Fruit fly (Drosophila melanogaster) whole organism, embryonic: ENCODE results near the gene Wdr59.

Source experiments
- Asciz ChIP-seq: fragments of 200-800 bp; sonication (Bioruptor generic); optimal IDR thresholded peaks from 2 replicates; lab custom pipeline; 2017; ENCODE audit warnings: missing biosample characterization, mild to moderate bottlenecking, missing genetic modification characterization, missing genetic modification reagents
- B-H1 ChIP-seq: fragments of 200-800 bp; sonication (Bioruptor generic); IDR thresholded peaks from 3 replicates; pipeline ENCODE4 v1.3.6; 2022; ENCODE audit warnings: missing biosample characterization, missing genetic modification characterization
- Bteb2 ChIP-seq: fragments of 200-800 bp; sonication (Bioruptor generic); optimal IDR thresholded peaks from 2 replicates; lab custom pipeline; 2016; ENCODE audit warnings: missing biosample characterization, missing genetic modification characterization
- CG10209 ChIP-seq: fragments of 200-800 bp; sonication (Bioruptor generic); optimal IDR thresholded peaks from 3 replicates; lab custom pipeline; 2017; ENCODE audit warnings: missing biosample characterization, mild to moderate bottlenecking, missing genetic modification characterization, missing genetic modification reagents
- CG1024 ChIP-seq: fragments of 200-800 bp; sonication (Bioruptor generic); IDR thresholded peaks from 2 replicates; pipeline ENCODE4 v1.3.6; 2022; ENCODE audit warnings: missing biosample characterization, missing genetic modification characterization
- CG12299 ChIP-seq: fragments of 200-800 bp; sonication (Bioruptor generic); optimal IDR thresholded peaks from 2 replicates; lab custom pipeline; 2018; ENCODE audit warnings: missing biosample characterization, mild to moderate bottlenecking, missing genetic modification characterization
- CG13296 ChIP-seq: fragments of 200-800 bp; sonication (Bioruptor generic); optimal IDR thresholded peaks from 3 replicates; lab custom pipeline; 2018; ENCODE audit warnings: missing biosample characterization, mild to moderate bottlenecking, missing genetic modification characterization
- CG13775 ChIP-seq: fragments of 200-800 bp; sonication (Bioruptor generic); optimal IDR thresholded peaks from 3 replicates; lab custom pipeline; 2017; ENCODE audit warnings: missing biosample characterization, mild to moderate bottlenecking, missing genetic modification characterization
- CG15011 ChIP-seq: fragments of 200-800 bp; sonication (Bioruptor generic); optimal IDR thresholded peaks from 3 replicates; lab custom pipeline; 2018; ENCODE audit warnings: missing biosample characterization, mild to moderate bottlenecking, missing genetic modification characterization
- CG16815 ChIP-seq: fragments of 200-800 bp; sonication (Bioruptor generic); optimal IDR thresholded peaks from 3 replicates; lab custom pipeline; 2017; ENCODE audit warnings: missing biosample characterization, mild to moderate bottlenecking, missing genetic modification characterization
- CG16863 ChIP-seq: fragments of 200-800 bp; sonication (Bioruptor generic); optimal IDR thresholded peaks from 3 replicates; lab custom pipeline; 2016; ENCODE audit warnings: missing biosample characterization, missing genetic modification characterization
- CG18476 ChIP-seq: fragments of 200-800 bp; sonication (Bioruptor generic); optimal IDR thresholded peaks from 2 replicates; lab custom pipeline; 2016; ENCODE audit warnings: missing biosample characterization, mild to moderate bottlenecking, missing genetic modification characterization
- CG2116 ChIP-seq: fragments of 200-800 bp; sonication (Bioruptor generic); optimal IDR thresholded peaks from 3 replicates; lab custom pipeline; 2018; ENCODE audit warnings: missing biosample characterization, mild to moderate bottlenecking, missing genetic modification characterization
- CG3847 ChIP-seq: fragments of 200-800 bp; sonication (Bioruptor generic); IDR thresholded peaks from 2 replicates; pipeline ENCODE4 v1.3.6; 2022; ENCODE audit warnings: missing biosample characterization, missing genetic modification characterization
- CG4404 ChIP-seq: fragments of 200-800 bp; sonication (Bioruptor generic); IDR thresholded peaks from 2 replicates; pipeline ENCODE4 v1.3.6; 2022; ENCODE audit warnings: missing biosample characterization, missing genetic modification characterization
- CG4707 ChIP-seq: fragments of 200-800 bp; sonication (Bioruptor generic); optimal IDR thresholded peaks from 2 replicates; lab custom pipeline; 2018; ENCODE audit warnings: missing biosample characterization, mild to moderate bottlenecking, missing genetic modification characterization, moderate library complexity
- CG6654 ChIP-seq: fragments of 200-800 bp; sonication (Bioruptor generic); optimal IDR thresholded peaks from 2 replicates; lab custom pipeline; 2017; ENCODE audit warnings: missing biosample characterization, mild to moderate bottlenecking, missing genetic modification characterization
- CG7556 ChIP-seq: fragments of 200-800 bp; sonication (Bioruptor generic); optimal IDR thresholded peaks from 2 replicates; lab custom pipeline; 2017; ENCODE audit warnings: missing biosample characterization, mild to moderate bottlenecking, missing genetic modification characterization
- CG8924 ChIP-seq: fragments of 200-800 bp; optimal IDR thresholded peaks from 3 replicates; lab custom pipeline; 2019; ENCODE audit warnings: missing biosample characterization, mild to moderate bottlenecking, missing genetic modification characterization, moderate library complexity
- CG9437 ChIP-seq: fragments of 200-800 bp; sonication (Bioruptor generic); optimal IDR thresholded peaks from 2 replicates; lab custom pipeline; 2018; ENCODE audit warnings: missing biosample characterization, mild to moderate bottlenecking, missing genetic modification characterization
- CG9797 ChIP-seq: fragments of 200-800 bp; sonication (Bioruptor generic); optimal IDR thresholded peaks from 3 replicates; lab custom pipeline; 2018; ENCODE audit warnings: missing biosample characterization, mild to moderate bottlenecking, missing genetic modification characterization
- CTCF ChIP-seq: fragments of 200-800 bp; sonication (Bioruptor generic); optimal IDR thresholded peaks from 2 replicates; lab custom pipeline; 2017; ENCODE audit warnings: missing biosample characterization, mild to moderate bottlenecking, missing genetic modification characterization, moderate library complexity
- Doc3 ChIP-seq: fragments of 200-800 bp; sonication (Bioruptor generic); IDR thresholded peaks from 3 replicates; pipeline ENCODE4 v1.3.6; 2022; ENCODE audit warnings: missing biosample characterization, missing genetic modification characterization; ENCODE audit not compliant: partially characterized antibody
- HLH4C ChIP-seq: fragments of 200-800 bp; sonication (Bioruptor generic); IDR thresholded peaks from 3 replicates; pipeline ENCODE4 v1.3.6; 2022; ENCODE audit warnings: missing biosample characterization, missing genetic modification characterization; ENCODE audit not compliant: partially characterized antibody
- Hmr ChIP-seq: fragments of 200-800 bp; sonication (Bioruptor generic); optimal IDR thresholded peaks from 3 replicates; lab custom pipeline; 2017; ENCODE audit warnings: mild to moderate bottlenecking, missing biosample characterization, missing genetic modification reagents, missing genetic modification characterization
- Hsf ChIP-seq: fragments of 200-800 bp; sonication (Bioruptor generic); optimal IDR thresholded peaks from 3 replicates; lab custom pipeline; 2016; ENCODE audit warnings: missing biosample characterization, missing genetic modification characterization
- Nf-YA ChIP-seq: fragments of 200-800 bp; sonication (Bioruptor generic); IDR thresholded peaks from 2 replicates; pipeline ENCODE4 v1.3.6; 2022; ENCODE audit warnings: missing biosample characterization, missing genetic modification characterization
- Opbp ChIP-seq: fragments of 200-800 bp; sonication (Bioruptor generic); IDR thresholded peaks from 3 replicates; pipeline ENCODE4 v1.3.6; 2022; ENCODE audit warnings: missing biosample characterization, missing genetic modification characterization; ENCODE audit not compliant: partially characterized antibody
- Poxn ChIP-seq: fragments of 200-800 bp; sonication (Bioruptor generic); IDR thresholded peaks from 2 replicates; pipeline ENCODE4 v1.3.6; 2022; ENCODE audit warnings: missing biosample characterization, missing genetic modification characterization
- Trl ChIP-seq, 3 experiments: fragments of >200 bp in 2 of 3; fragments of 200-800 bp in 1 of 3; sonication (Bioruptor generic) in 1 of 3; optimal IDR thresholded peaks; 2 replicates in 1 of 3; 3 replicates in 2 of 3; lab custom pipeline; 2016 to 2017; ENCODE audit warnings: missing biosample characterization in 1 of 3, missing genetic modification characterization in 1 of 3
- Xrp1 ChIP-seq: fragments of 200-800 bp; sonication (Bioruptor generic); IDR thresholded peaks from 2 replicates; pipeline ENCODE4 v1.3.6; 2022; ENCODE audit warnings: missing biosample characterization, missing genetic modification characterization
- bab2 ChIP-seq: fragments of 200-800 bp; sonication (Bioruptor generic); optimal IDR thresholded peaks from 2 replicates; lab custom pipeline; 2016; ENCODE audit warnings: missing biosample characterization, missing genetic modification characterization
- corto ChIP-seq: fragments of 200-800 bp; sonication (Bioruptor generic); optimal IDR thresholded peaks from 2 replicates; lab custom pipeline; 2016; ENCODE audit warnings: missing biosample characterization, mild to moderate bottlenecking, missing genetic modification characterization, moderate library complexity
- cwo ChIP-seq: fragments of 200-800 bp; sonication (Bioruptor generic); optimal IDR thresholded peaks from 3 replicates; lab custom pipeline; 2017; ENCODE audit warnings: missing biosample characterization, missing genetic modification characterization, mild to moderate bottlenecking, moderate library complexity, missing genetic modification reagents
- danr ChIP-seq: fragments of 200-800 bp; sonication (Bioruptor generic); IDR thresholded peaks from 2 replicates; pipeline ENCODE4 v1.3.6; 2022; ENCODE audit warnings: missing biosample characterization, missing genetic modification characterization
- dm ChIP-seq: fragments of 200-800 bp; sonication (Bioruptor generic); optimal IDR thresholded peaks from 3 replicates; lab custom pipeline; 2016; ENCODE audit warnings: missing biosample characterization, missing genetic modification characterization
- ewg ChIP-seq: fragments of 200-800 bp; sonication (Bioruptor generic); optimal IDR thresholded peaks from 3 replicates; lab custom pipeline; 2017; ENCODE audit warnings: mild to moderate bottlenecking, missing biosample characterization, missing genetic modification reagents, missing genetic modification characterization
- kah ChIP-seq: fragments of 200-800 bp; sonication (Bioruptor generic); optimal IDR thresholded peaks from 2 replicates; lab custom pipeline; 2018; ENCODE audit warnings: missing biosample characterization, mild to moderate bottlenecking, missing genetic modification characterization
- lmd ChIP-seq: fragments of 200-800 bp; sonication (Bioruptor generic); IDR thresholded peaks from 2 replicates; pipeline ENCODE4 v1.3.6; 2022; ENCODE audit warnings: missing biosample characterization, missing genetic modification characterization
- pan ChIP-seq, 4 experiments: fragments of >200 bp in 3 of 4; fragments of 200-800 bp in 1 of 4; sonication (Bioruptor generic) in 1 of 4; optimal IDR thresholded peaks in 3 of 4; IDR thresholded peaks in 1 of 4; 2 replicates each; pipeline versions ENCODE4 v1.3.6 to Lab custom; 2017 to 2022; ENCODE audit warnings: missing biosample characterization in 2 of 4, missing genetic modification characterization in 2 of 4, mixed read lengths in 1 of 4
- peb ChIP-seq: fragments of 200-800 bp; sonication (Bioruptor generic); IDR thresholded peaks from 2 replicates; pipeline ENCODE4 v1.3.6; 2022; ENCODE audit warnings: missing biosample characterization, missing genetic modification characterization
- prd ChIP-seq, 3 experiments: fragments of >200 bp in 2 of 3; fragments of 200-800 bp in 1 of 3; sonication (Bioruptor generic) in 1 of 3; optimal IDR thresholded peaks in 2 of 3; IDR thresholded peaks in 1 of 3; 2 replicates in 2 of 3; 3 replicates in 1 of 3; pipeline versions ENCODE4 v1.3.6 to Lab custom; 2017 to 2022; ENCODE audit warnings: missing biosample characterization in 1 of 3, missing genetic modification characterization in 1 of 3
- run ChIP-seq: fragments of 200-800 bp; sonication (Bioruptor generic); optimal IDR thresholded peaks from 3 replicates; lab custom pipeline; 2018; ENCODE audit warnings: missing biosample characterization, mild to moderate bottlenecking, missing genetic modification characterization
- schlank ChIP-seq: fragments of 200-800 bp; sonication (Bioruptor generic); optimal IDR thresholded peaks from 2 replicates; lab custom pipeline; 2018; ENCODE audit warnings: missing biosample characterization, mild to moderate bottlenecking, missing genetic modification characterization
- tin ChIP-seq: fragments of 200-800 bp; sonication (Bioruptor generic); optimal IDR thresholded peaks from 3 replicates; lab custom pipeline; 2016; ENCODE audit warnings: missing biosample characterization, missing genetic modification characterization
- tll ChIP-seq, 2 experiments: fragments of 200-800 bp in 1 of 2; fragments of >200 bp in 1 of 2; sonication (Bioruptor generic) in 1 of 2; optimal IDR thresholded peaks; 2 replicates each; lab custom pipeline; 2017 to 2019; ENCODE audit warnings: missing biosample characterization in 2 of 2, missing genetic modification characterization in 2 of 2, mild to moderate bottlenecking in 1 of 2, moderate library complexity in 1 of 2
- vfl ChIP-seq: fragments of 200-800 bp; sonication (Bioruptor generic); optimal IDR thresholded peaks from 2 replicates; lab custom pipeline; 2016; ENCODE audit warnings: missing biosample characterization, missing genetic modification characterization
- zfh2 ChIP-seq: fragments of 200-800 bp; sonication (Bioruptor generic); optimal IDR thresholded peaks from 2 replicates; lab custom pipeline; 2016; ENCODE audit warnings: missing biosample characterization, missing genetic modification characterization

The Wdr59 gene

dm6 chr2L:11113011-11113528 lies 21.8 kb downstream of the Wdr59 start, which contains the start of gene Idua (continued):
- TF ChIP-seq Trl (optimal IDR thresholded peaks at IDR 0.05; lab: Kevin White, UChicago) (no peak), Trl (GFP tag; optimal IDR thresholded peaks at IDR 0.05; lab: Kevin White, UChicago) (no peak), tin (GFP tag; lab: Kevin White, UChicago) (peak; percentile 68), CG4404 (GFP tag; lab: Robert Waterston, UW) (0 out of 2 replicates have a peak, but pooled peaks have one; percentile 24), dm (GFP tag; lab: Kevin White, UChicago) (no peak), CG3847 (GFP tag; lab: Robert Waterston, UW) (peak; percentile 53), cwo (GFP tag; lab: Kevin White, UChicago) (peak; percentile 82), schlank (tag; lab: Kevin White, UChicago) (peak; percentile 28), Hmr (peak; percentile 91), Poxn (GFP tag; lab: Robert Waterston, UW) (no peak), CG1024 (GFP tag; lab: Robert Waterston, UW) (no peak), CG10209 (GFP tag; lab: Kevin White, UChicago) (peak; percentile 70), Bteb2 (GFP tag; lab: Kevin White, UChicago) (peak; percentile 26), Opbp (no peak), CG16863 (peak; percentile 27), CG13775 (GFP tag; lab: Kevin White, UChicago) (peak; percentile 54), CG2116 (GFP tag; lab: Kevin White, UChicago) (peak; percentile 22), prd (optimal IDR thresholded peaks at IDR 0.05; lab: Kevin White, UChicago) (no peak), prd (GFP tag; IDR thresholded peaks at IDR 0.05; lab: Robert Waterston, UW) (peak; percentile 58), vfl (GFP tag; lab: Kevin White, UChicago) (peak; percentile 32), run (peak; percentile 29), CG7556 (peak; percentile 93), Doc3 (no peak), CG9437 (GFP tag; lab: Kevin White, UChicago) (peak; percentile 57), CG8924 (peak; percentile 81), kah (peak; percentile 12), CG12299 (tag; lab: Kevin White, UChicago) (peak; percentile 68), CG6654 (GFP tag; lab: Kevin White, UChicago) (peak; percentile 2), peb (GFP tag; lab: Robert Waterston, UW) (peak; percentile 61), Nf-YA (GFP tag; lab: Robert Waterston, UW) (no peak), danr (GFP tag; lab: Robert Waterston, UW) (no peak), CG18476 (peak; percentile 48), CG4707 (peak; percentile 57), lmd (peak; percentile 49), Hsf (GFP tag; lab: Kevin White, UChicago) (peak; percentile 60), pan (optimal IDR thresholded peaks at IDR 0.05; lab: Kevin White, UChicago) (no peak), pan (GFP tag; optimal IDR thresholded peaks at IDR 0.05 in 1 of 2, IDR thresholded peaks at IDR 0.05 in 1 of 2) (peak in 1 of 2 experiments; percentile 72), B-H1 (GFP tag; lab: Robert Waterston, UW) (peak; percentile 16; the same call in 1 of the 3 replicates), corto (GFP tag; lab: Kevin White, UChicago) (peak; percentile 14), CG9797 (GFP tag; lab: Kevin White, UChicago) (no peak), Asciz (GFP tag; lab: Kevin White, UChicago) (peak; percentile 70), Xrp1 (GFP tag; lab: Robert Waterston, UW) (peak; percentile 79), tll (GFP tag; optimal IDR thresholded peaks at IDR 0.05; lab: Kevin White, UChicago) (no peak), zfh2 (GFP tag; lab: Kevin White, UChicago) (peak; percentile 20), CG13296 (GFP tag; lab: Kevin White, UChicago) (peak; percentile 85), ewg (GFP tag; lab: Kevin White, UChicago) (peak; percentile 39), bab2 (GFP tag; lab: Kevin White, UChicago) (peak; percentile 34), HLH4C (GFP tag; lab: Robert Waterston, UW) (no peak), CG16815 (GFP tag; lab: Kevin White, UChicago) (peak; percentile 37), CG15011 (GFP tag; lab: Kevin White, UChicago) (peak; percentile 52), CTCF (GFP tag; lab: Kevin White, UChicago) (no peak)
